Fruit fly (Drosophila melanogaster): ENCODE data around the gene ringer.

ringer gene

dm6 chr3L:16319399-16319906 is 39.8 kb downstream of the ringer start, which contains the start of the genes CG13041 and CG13060:
CG13041 (minus strand) TSS chr3L:16319526.
CG13060 (plus strand) TSS chr3L:16319856.
- TF ChIP-seq Eip93F (GFP tag; optimal IDR thresholded peaks at IDR 0.05) (no peak), CG3919 (GFP tag; optimal IDR thresholded peaks at IDR 0.05) (no peak), pdm3 (GFP tag; optimal IDR thresholded peaks at IDR 0.05) (no peak), net (GFP tag; optimal IDR thresholded peaks at IDR 0.05) (no peak), vri (GFP tag; optimal IDR thresholded peaks at IDR 0.05) (no peak), CG16779 (tag; optimal IDR thresholded peaks at IDR 0.05) (no peak), Gug (GFP tag; IDR thresholded peaks at IDR 0.05) (no peak), Eip75B (GFP tag; optimal IDR thresholded peaks at IDR 0.05) (no peak), achi (GFP tag; optimal IDR thresholded peaks at IDR 0.05) (no peak), lz (GFP tag; optimal IDR thresholded peaks at IDR 0.05) (no peak), topi (GFP tag; optimal IDR thresholded peaks at IDR 0.05) (no peak), cyc (GFP tag; optimal IDR thresholded peaks at IDR 0.05) (no peak), CG6276 (GFP tag; optimal IDR thresholded peaks at IDR 0.05) (no peak), fd59A (GFP tag; optimal IDR thresholded peaks at IDR 0.05) (no peak), CG10669 (GFP tag; optimal IDR thresholded peaks at IDR 0.05) (no peak), ss (GFP tag; optimal IDR thresholded peaks at IDR 0.05) (no peak), spab (GFP tag; optimal IDR thresholded peaks at IDR 0.05) (no peak), CG3032 (tag; optimal IDR thresholded peaks at IDR 0.05) (no peak)

DNA sequence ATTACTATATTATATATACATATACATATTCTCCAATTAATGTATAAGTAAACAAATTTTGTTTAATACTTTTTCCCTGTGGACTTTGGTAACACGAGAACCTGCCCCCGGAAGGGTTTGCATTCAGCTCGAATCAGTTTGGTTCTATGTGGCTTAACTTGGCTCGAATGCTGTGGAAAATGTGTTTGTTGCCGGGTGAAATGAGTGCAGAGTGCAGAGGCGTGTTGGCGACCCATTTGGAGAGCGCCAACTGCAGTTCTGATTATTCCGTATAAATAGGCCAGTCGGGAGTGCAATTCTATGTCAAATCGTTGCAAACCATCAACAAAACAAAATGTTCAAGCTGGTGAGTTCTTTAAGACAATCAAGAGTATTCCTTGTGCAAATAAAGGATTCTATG is 41.5 kb downstream of the ringer start, which contains the start of gene Nplp3:
Nplp3 (plus strand) TSS at position 301 of the 400 bp plus-strand sequence.
- TF ChIP-seq CG11902 (GFP tag; optimal IDR thresholded peaks at IDR 0.05) (no peak), CG6854 (GFP tag; optimal IDR thresholded peaks at IDR 0.05) (no peak), CG31627 (GFP tag; optimal IDR thresholded peaks at IDR 0.05) (no peak), Sox14 (GFP tag; optimal IDR thresholded peaks at IDR 0.05) (no peak), CG8119 (GFP tag; IDR thresholded peaks at IDR 0.05) (no peak), achi (GFP tag; optimal IDR thresholded peaks at IDR 0.05) (no peak), OdsH (GFP tag; optimal IDR thresholded peaks at IDR 0.05) (no peak), CG7368 (GFP tag; optimal IDR thresholded peaks at IDR 0.05) (no peak), CG6163 (GFP tag; IDR thresholded peaks at IDR 0.05) (no peak), eg (GFP tag; IDR thresholded peaks at IDR 0.05) (no peak), CG11294 (GFP tag; IDR thresholded peaks at IDR 0.05) (no peak), net (GFP tag; optimal IDR thresholded peaks at IDR 0.05) (no peak), Smox (GFP tag; optimal IDR thresholded peaks at IDR 0.05) (no peak), CG6276 (GFP tag; optimal IDR thresholded peaks at IDR 0.05) (no peak), Eip75B (GFP tag; optimal IDR thresholded peaks at IDR 0.05) (no peak), Hr38 (GFP tag; optimal IDR thresholded peaks at IDR 0.05) (no peak)

DNA sequence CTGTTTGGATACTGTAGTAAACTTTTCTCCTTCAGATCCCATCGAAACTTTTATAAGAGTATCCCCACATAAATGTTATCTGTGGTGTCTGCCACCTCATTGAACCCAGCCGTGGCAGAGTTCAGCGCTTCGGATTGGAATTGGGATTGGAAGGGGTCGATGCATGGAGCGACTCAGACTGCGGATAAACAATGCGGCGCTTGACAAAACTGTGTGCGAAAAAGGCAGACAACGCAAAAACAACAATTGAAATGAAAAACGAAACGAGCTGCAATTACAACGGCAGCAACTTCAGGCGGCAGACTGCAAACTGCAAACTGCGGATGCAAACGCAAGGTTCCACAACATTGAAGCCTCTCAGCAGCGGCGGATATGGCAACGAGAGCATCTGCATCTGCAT is 45.2 kb downstream of the ringer start, which contains the start of gene CG13062:
CG13062 (plus strand) TSS at position 301 of the 400 bp plus-strand sequence.
- TF ChIP-seq Sox102F (GFP tag; optimal IDR thresholded peaks at IDR 0.05) (no peak), vri (GFP tag; optimal IDR thresholded peaks at IDR 0.05) (no peak), achi (GFP tag; optimal IDR thresholded peaks at IDR 0.05) (peak; percentile 8), svp (GFP tag) (peak; percentile 12), fd59A (GFP tag; optimal IDR thresholded peaks at IDR 0.05) (no peak)

DNA sequence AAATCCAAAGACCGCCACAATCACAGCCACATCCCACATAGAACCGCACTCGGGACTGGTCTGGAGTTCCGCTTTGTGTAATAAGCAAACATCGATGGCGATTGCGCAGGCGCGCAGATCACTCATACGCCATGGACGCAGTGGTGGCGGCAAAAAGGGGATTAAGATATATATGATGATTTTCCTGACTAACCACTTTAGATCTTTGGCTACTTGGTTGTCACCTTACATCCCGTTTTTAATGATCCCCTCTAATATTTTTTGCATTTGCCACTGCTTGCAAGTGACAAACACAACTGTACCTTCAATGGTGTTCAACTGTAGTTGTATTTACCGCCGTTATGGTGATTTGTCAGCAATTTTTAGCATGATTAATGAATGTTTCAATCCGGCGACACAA is 49.3 kb downstream of the ringer start:
- TF ChIP-seq CG6276 (GFP tag; optimal IDR thresholded peaks at IDR 0.05), result peak; percentile 69
- TF ChIP-seq achi (GFP tag; optimal IDR thresholded peaks at IDR 0.05), result peak; percentile 34
- TF ChIP-seq svp (GFP tag), result no peak
- TF ChIP-seq Ets21C (GFP tag; optimal IDR thresholded peaks at IDR 0.05), result no peak
- no peak for TF ChIP-seq Ets96B (tag; optimal IDR thresholded peaks at IDR 0.05)
- peak; percentile 56 for TF ChIP-seq Lpt (GFP tag; optimal IDR thresholded peaks at IDR 0.05)
- TF ChIP-seq Hr38 (GFP tag; optimal IDR thresholded peaks at IDR 0.05), result no peak
- no peak for TF ChIP-seq CG6854 (GFP tag; optimal IDR thresholded peaks at IDR 0.05)
- TF ChIP-seq acj6 (GFP tag; optimal IDR thresholded peaks at IDR 0.05), result peak; percentile 21
- peak; percentile 72; the same call in 2 of the 3 replicates for TF ChIP-seq CG6163 (GFP tag; IDR thresholded peaks at IDR 0.05)
- TF ChIP-seq CG7368 (GFP tag; optimal IDR thresholded peaks at IDR 0.05), result peak; percentile 16
- TF ChIP-seq CG11294 (GFP tag; IDR thresholded peaks at IDR 0.05), result peak; percentile 52
- TF ChIP-seq CG3919 (GFP tag; optimal IDR thresholded peaks at IDR 0.05), result peak; percentile 52
- TF ChIP-seq CG15336 (GFP tag; IDR thresholded peaks at IDR 0.05), result peak; percentile 82
- TF ChIP-seq CG16779 (tag; optimal IDR thresholded peaks at IDR 0.05), result peak; percentile 37
- TF ChIP-seq Eip75B (GFP tag; optimal IDR thresholded peaks at IDR 0.05), result peak; percentile 61
- peak; percentile 86 for TF ChIP-seq eg (GFP tag; IDR thresholded peaks at IDR 0.05)
- peak; percentile 66 for TF ChIP-seq CG8119 (GFP tag; IDR thresholded peaks at IDR 0.05)
- TF ChIP-seq lz (GFP tag; optimal IDR thresholded peaks at IDR 0.05), result peak; percentile 52
- peak; percentile 83 for TF ChIP-seq dac (GFP tag; optimal IDR thresholded peaks at IDR 0.05)
- no peak for TF ChIP-seq fd85E (GFP tag; optimal IDR thresholded peaks at IDR 0.05)
- TF ChIP-seq CG4318 (GFP tag; optimal IDR thresholded peaks at IDR 0.05), result peak; percentile 47
- TF ChIP-seq Hr4 (GFP tag; optimal IDR thresholded peaks at IDR 0.05), result peak; percentile 77
- TF ChIP-seq pdm3 (GFP tag; optimal IDR thresholded peaks at IDR 0.05), result peak; percentile 36
- TF ChIP-seq CG11762 (GFP tag; optimal IDR thresholded peaks at IDR 0.05; ENCODE audit: insufficient read depth), result peak; percentile 8
- TF ChIP-seq Eip78C (GFP tag), result peak; percentile 74
- TF ChIP-seq CG10631 (GFP tag; optimal IDR thresholded peaks at IDR 0.05), result peak; percentile 59

All from whole organism, prepupa.